Worm (Caenorhabditis elegans): ENCODE data around the gene twk-17.
A peak's percentile ranks its signal among the peaks of the same experiment; 100 is the strongest.

The twk-17 gene

DNA sequence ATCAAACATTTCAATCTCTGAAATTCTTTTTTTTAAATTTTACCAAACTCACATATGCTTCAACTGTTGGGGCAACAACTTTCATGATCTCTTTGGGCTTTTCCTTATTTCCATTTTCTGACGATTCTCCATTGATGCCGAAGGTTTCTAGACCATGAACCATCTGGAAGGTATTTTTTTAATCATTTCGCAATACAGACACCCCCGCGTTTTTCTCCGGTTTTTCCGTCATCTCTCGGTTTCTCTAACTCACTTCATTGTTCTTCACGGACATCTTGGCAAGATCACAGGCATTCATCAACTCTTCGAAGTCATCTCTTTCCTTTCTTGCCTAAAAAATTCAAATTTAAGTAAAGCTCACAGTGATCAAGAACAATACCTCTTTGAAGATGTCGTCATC is 34.7 kb downstream of the twk-17 start:
- no peak for TF ChIP-seq nhr-237 (tag; optimal IDR thresholded peaks at IDR 0.05)

DNA sequence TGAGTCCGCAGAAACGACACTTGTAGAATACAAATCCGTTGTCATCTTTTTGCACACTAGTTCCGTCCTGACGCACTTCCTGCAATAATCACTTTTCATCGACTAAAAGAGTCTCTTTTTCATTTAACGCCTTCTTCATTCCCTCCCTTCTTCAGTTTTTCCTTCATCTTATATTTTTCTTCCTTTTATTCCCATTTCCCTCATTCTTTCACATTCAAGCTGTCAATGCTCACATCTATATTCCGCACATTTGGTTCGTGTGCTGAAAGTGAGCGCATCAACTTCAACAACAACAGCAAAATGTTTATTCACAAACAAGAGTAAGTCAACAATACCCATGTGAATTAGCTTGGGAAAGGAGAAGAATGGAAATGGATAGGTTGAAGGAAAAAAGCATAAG is 35.8 kb downstream of the twk-17 start, which contains the start of gene pcyt-1:
pcyt-1 (plus strand) TSS at position 301 of the 400 bp plus-strand sequence.
- TF ChIP-seq ham-2 (GFP tag; optimal IDR thresholded peaks at IDR 0.05) (no peak), unc-120 (tag; optimal IDR thresholded peaks at IDR 0.05; ENCODE audit: poor library complexity, severe bottlenecking) (no peak), elt-1 (tag; optimal IDR thresholded peaks at IDR 0.05; ENCODE audit: borderline replicate concordance, insufficient read depth) (no peak), mep-1 (tag; optimal IDR thresholded peaks at IDR 0.05) (no peak), bed-3 (GFP tag; optimal IDR thresholded peaks at IDR 0.05) (no peak), snpc-4 (tag; optimal IDR thresholded peaks at IDR 0.05) (no peak), lin-13 (tag; optimal IDR thresholded peaks at IDR 0.05) (no peak), lsy-2 (tag; optimal IDR thresholded peaks at IDR 0.05) (no peak), blmp-1 (tag; optimal IDR thresholded peaks at IDR 0.05) (no peak), ceh-83 (GFP tag; optimal IDR thresholded peaks at IDR 0.05) (no peak), nhr-237 (tag; optimal IDR thresholded peaks at IDR 0.05) (no peak), nhr-12 (tag; optimal IDR thresholded peaks at IDR 0.05) (no peak)

DNA sequence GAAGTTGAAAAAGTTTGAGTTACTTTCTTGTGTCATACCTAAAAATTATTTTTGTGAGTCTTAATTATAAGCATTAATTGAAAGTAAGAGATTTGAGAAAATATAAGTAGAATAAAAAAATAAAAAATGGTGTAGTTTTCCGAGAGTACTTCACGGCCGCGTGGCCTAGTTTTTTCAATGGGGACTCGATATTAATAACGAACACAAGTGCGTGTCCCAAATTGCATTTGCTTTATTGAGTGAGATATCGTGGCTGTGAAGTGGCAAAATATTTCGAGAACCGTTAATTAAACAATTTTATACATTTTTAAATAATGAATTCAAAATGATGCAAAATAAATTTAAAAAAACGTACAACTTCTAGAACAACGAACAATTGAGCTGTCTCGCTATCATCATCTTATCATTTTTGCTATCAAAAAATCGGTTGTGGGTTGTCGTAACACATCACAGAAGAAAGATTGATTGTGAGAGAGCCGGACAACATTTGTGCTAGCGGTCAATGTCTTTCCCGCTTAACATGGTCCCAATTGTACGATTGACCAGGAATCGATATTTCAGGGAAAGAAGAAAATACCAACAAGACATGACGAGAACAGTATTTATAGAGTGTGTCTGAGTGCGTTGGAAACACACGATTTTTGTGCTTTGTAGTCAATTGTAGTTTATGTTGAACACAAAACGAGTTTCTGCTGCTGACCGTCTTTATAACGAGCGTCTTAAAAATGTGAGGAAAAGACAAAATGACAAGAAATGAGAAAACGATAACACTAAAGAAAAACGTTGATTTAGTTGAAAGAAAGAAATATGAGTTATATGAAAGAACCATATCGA is 38.0 kb downstream of the twk-17 start, which contains the start of gene apy-1:
apy-1 (minus strand) TSS at position 38 of the 834 bp plus-strand sequence.
- TF ChIP-seq zip-8 (tag; optimal IDR thresholded peaks at IDR 0.05) = no peak
- no peak for TF ChIP-seq sptf-1 (tag; optimal IDR thresholded peaks at IDR 0.05)
- no peak for TF ChIP-seq mab-5 (tag; optimal IDR thresholded peaks at IDR 0.05)
- TF ChIP-seq ceh-43 (GFP tag; optimal IDR thresholded peaks at IDR 0.05) = no peak
- TF ChIP-seq nhr-28 (tag; optimal IDR thresholded peaks at IDR 0.05) = no peak
- TF ChIP-seq flh-1 (GFP tag; optimal IDR thresholded peaks at IDR 0.05) = no peak
- TF ChIP-seq unc-120 (tag; optimal IDR thresholded peaks at IDR 0.05; ENCODE audit: poor library complexity, severe bottlenecking) = peak; percentile 11
- no peak for TF ChIP-seq unc-39 (tag; optimal IDR thresholded peaks at IDR 0.05)
- TF ChIP-seq sem-2 (GFP tag; optimal IDR thresholded peaks at IDR 0.05) = no peak
- TF ChIP-seq ces-1 (GFP tag; optimal IDR thresholded peaks at IDR 0.05) = peak; percentile 91
- no peak for TF ChIP-seq nhr-12 (tag; optimal IDR thresholded peaks at IDR 0.05)
- no peak for TF ChIP-seq cnd-1 (tag; optimal IDR thresholded peaks at IDR 0.05)
- TF ChIP-seq snpc-4 (tag; optimal IDR thresholded peaks at IDR 0.05) = no peak
- peak; percentile 77 for TF ChIP-seq ceh-39 (tag; optimal IDR thresholded peaks at IDR 0.05)
- no peak for TF ChIP-seq ztf-11 (tag; optimal IDR thresholded peaks at IDR 0.05)

DNA sequence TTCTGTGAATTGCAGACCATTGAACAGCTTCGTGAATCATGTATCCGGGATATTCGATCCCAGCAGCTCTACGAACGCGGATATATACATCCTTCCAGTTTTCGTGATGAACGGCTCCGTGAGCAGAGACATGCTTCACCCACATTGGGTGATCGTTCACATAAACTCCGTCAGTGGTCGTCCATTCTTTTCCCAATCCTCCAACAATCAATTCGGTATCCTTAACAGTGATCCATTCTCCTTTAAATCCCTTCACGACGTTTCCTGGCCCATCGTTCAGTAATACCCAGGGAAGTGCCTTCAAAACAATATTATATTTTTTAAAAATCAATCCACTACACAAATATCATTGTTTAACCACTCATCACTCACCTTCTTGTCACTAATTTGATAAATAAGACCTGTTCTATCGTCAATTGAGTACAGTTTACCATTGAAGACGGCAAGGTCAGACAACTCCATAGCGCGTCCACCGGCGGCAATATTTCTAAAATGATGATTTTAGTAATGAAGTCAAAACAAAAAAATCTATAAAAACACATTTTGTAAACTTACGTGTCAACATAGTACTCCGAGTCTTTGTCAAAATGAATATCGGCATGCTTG is 39.1 kb downstream of the twk-17 start:
- TF ChIP-seq mab-5 (tag; optimal IDR thresholded peaks at IDR 0.05) (no peak), elt-3 (tag; optimal IDR thresholded peaks at IDR 0.05) (no peak), lsy-2 (tag; optimal IDR thresholded peaks at IDR 0.05) (no peak), nhr-76 (tag; optimal IDR thresholded peaks at IDR 0.05) (no peak), sem-2 (GFP tag; optimal IDR thresholded peaks at IDR 0.05) (no peak), mep-1 (tag; optimal IDR thresholded peaks at IDR 0.05) (no peak)

DNA sequence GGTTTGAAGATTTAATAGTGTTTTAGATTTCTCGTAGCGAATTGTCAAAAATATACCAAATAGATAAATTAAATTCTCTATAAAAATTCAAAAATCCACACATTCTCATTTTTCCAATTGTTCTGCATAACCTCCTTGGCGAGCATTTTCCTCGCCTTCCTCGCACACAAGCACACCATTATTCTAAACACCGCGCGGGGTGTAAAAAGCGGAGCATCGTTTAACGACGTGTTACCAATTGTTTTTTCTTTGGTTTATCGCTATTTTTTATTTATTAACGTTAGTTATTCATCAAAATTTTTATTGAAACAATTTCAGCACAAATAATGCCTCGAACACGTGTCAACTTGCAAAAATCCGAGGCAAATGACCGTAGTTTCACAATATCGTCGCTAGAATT is 42.9 kb downstream of the twk-17 start, which contains the start of gene vps-52:
vps-52 (plus strand) TSS at position 319 of the 400 bp plus-strand sequence.
- TF ChIP-seq ham-2 (GFP tag; optimal IDR thresholded peaks at IDR 0.05) (no peak), pha-4 (tag; optimal IDR thresholded peaks at IDR 0.05) (no peak), lin-13 (tag; optimal IDR thresholded peaks at IDR 0.05) (no peak), nhr-237 (tag; optimal IDR thresholded peaks at IDR 0.05) (no peak), mep-1 (tag; optimal IDR thresholded peaks at IDR 0.05) (peak; percentile 36), ceh-43 (GFP tag; optimal IDR thresholded peaks at IDR 0.05) (no peak), ces-1 (GFP tag; optimal IDR thresholded peaks at IDR 0.05) (peak; percentile 26), sptf-1 (tag; optimal IDR thresholded peaks at IDR 0.05) (no peak), mls-2 (tag; optimal IDR thresholded peaks at IDR 0.05) (no peak), flh-1 (GFP tag; optimal IDR thresholded peaks at IDR 0.05) (no peak), bed-3 (GFP tag; optimal IDR thresholded peaks at IDR 0.05) (no peak)
